Fruit fly (Drosophila melanogaster) whole organism: ENCODE results near the gene CG33523.

Experiments used
- CG8478 ChIP-seq: fragments of >200 bp; optimal IDR thresholded peaks from 2 replicates; lab custom pipeline; 2018; ENCODE audit warnings: inconsistent platforms
- Dll ChIP-seq: fragments of >200 bp; optimal IDR thresholded peaks from 2 replicates; lab custom pipeline; 2017
- EcR ChIP-seq, 2 experiments: fragments of >200 bp; optimal IDR thresholded peaks; 2 replicates each; lab custom pipeline; 2017; ENCODE audit warnings: missing biosample characterization in 2 of 2, missing genetic modification characterization in 2 of 2, missing genetic modification reagents in 2 of 2
- pan ChIP-seq: fragments of >200 bp; optimal IDR thresholded peaks from 2 replicates; lab custom pipeline; 2017
- psq ChIP-seq: fragments of >200 bp; optimal IDR thresholded peaks from 2 replicates; lab custom pipeline; 2017
- usp ChIP-seq: fragments of >200 bp; optimal IDR thresholded peaks from 2 replicates; lab custom pipeline; 2017; ENCODE audit warnings: missing biosample characterization, missing genetic modification characterization, mixed read lengths

The CG33523 gene

dm6 chr3L:5943348-5943904 is 19.8 kb downstream of the CG33523 start:
- TF ChIP-seq psq (lab: Kevin White, UChicago) (no peak), EcR (GFP tag; optimal IDR thresholded peaks at IDR 0.05; lab: Kevin White, UChicago) (no peak), Dll (lab: Kevin White, UChicago) (no peak), usp (GFP tag; lab: Kevin White, UChicago) (no peak), pan (lab: Kevin White, UChicago) (no peak), CG8478 (no peak)

DNA sequence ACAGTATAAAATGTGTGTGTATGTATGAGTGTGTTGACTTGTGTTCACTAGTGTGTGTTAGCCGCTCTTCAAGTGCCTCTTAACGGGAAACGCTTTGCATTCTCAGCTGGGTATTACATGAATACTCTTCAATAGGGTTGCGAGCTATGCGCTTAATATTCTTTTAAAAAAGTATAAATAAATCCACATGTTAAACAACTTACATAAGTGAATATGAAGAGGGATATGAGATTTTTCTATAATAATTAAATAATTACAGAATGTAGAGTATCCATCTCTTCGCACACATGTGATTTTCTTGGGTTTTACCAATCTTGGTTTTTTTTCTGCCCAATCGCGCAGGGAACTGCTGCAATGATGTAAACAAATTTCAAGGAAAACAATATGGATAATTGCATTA is 21.9 kb downstream of the CG33523 start:
- no peak for TF ChIP-seq psq (lab: Kevin White, UChicago)
- TF ChIP-seq EcR (GFP tag; optimal IDR thresholded peaks at IDR 0.05; lab: Kevin White, UChicago): no peak
- no peak for TF ChIP-seq usp (GFP tag; lab: Kevin White, UChicago)
- no peak for TF ChIP-seq Dll (lab: Kevin White, UChicago)
- TF ChIP-seq pan (lab: Kevin White, UChicago): no peak
- TF ChIP-seq CG8478: no peak

- TF ChIP-seq CG8478 (no peak), psq (lab: Kevin White, UChicago) (no peak), Dll (lab: Kevin White, UChicago) (no peak), pan (lab: Kevin White, UChicago) (no peak), usp (GFP tag; lab: Kevin White, UChicago) (no peak), EcR (GFP tag; optimal IDR thresholded peaks at IDR 0.05; lab: Kevin White, UChicago) (no peak)
Measured at dm6 chr3L:5947110-5947731, 23.6 kb downstream of the CG33523 start.

DNA sequence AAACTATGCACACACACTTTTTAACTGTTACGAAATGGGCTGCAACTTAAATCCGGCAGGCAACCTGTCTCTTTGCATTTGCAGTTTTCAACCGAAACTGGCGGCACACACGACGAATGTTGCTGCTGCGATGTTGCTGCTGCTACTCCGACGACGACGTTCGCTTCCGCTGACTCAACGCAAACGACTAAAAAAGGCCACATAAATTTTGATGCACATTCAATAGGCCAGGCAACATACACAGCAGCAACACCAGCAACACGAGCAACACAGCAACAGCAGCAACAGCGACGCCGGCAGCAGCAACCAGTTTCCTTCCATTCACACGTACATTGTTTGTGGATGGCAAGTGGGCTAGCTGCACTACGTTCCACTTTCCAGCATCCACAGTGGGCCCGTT is 26.8 kb downstream of the CG33523 start, which contains the start of gene Egfrap:
Egfrap (minus strand) TSS at position 192 of the 400 bp plus-strand sequence.
- TF ChIP-seq EcR (GFP tag; optimal IDR thresholded peaks at IDR 0.05; lab: Kevin White, UChicago): no peak
- no peak for TF ChIP-seq usp (GFP tag; lab: Kevin White, UChicago)
- no peak for TF ChIP-seq pan (lab: Kevin White, UChicago)
- TF ChIP-seq psq (lab: Kevin White, UChicago): no peak
- TF ChIP-seq Dll (lab: Kevin White, UChicago): no peak
- no peak for TF ChIP-seq CG8478

dm6 chr3L:5952132-5952531 is 28.5 kb downstream of the CG33523 start:
- TF ChIP-seq usp (GFP tag; lab: Kevin White, UChicago) (no peak), Dll (lab: Kevin White, UChicago) (no peak), psq (lab: Kevin White, UChicago) (no peak), CG8478 (no peak), EcR (GFP tag; optimal IDR thresholded peaks at IDR 0.05; lab: Kevin White, UChicago) (no peak), pan (lab: Kevin White, UChicago) (no peak)

- no peak for TF ChIP-seq pan (lab: Kevin White, UChicago)
- TF ChIP-seq CG8478: no peak
- TF ChIP-seq usp (GFP tag; lab: Kevin White, UChicago): no peak
- no peak for TF ChIP-seq Dll (lab: Kevin White, UChicago)
- no peak for TF ChIP-seq EcR (GFP tag; optimal IDR thresholded peaks at IDR 0.05; lab: Kevin White, UChicago)
Measured at dm6 chr3L:5952537-5952936, 28.9 kb downstream of the CG33523 start.

- TF ChIP-seq EcR (GFP tag; optimal IDR thresholded peaks at IDR 0.05; lab: Kevin White, UChicago) (no peak), usp (GFP tag; lab: Kevin White, UChicago) (no peak), pan (lab: Kevin White, UChicago) (no peak)
Measured at dm6 chr3L:5954942-5955341, 31.3 kb downstream of the CG33523 start.

DNA sequence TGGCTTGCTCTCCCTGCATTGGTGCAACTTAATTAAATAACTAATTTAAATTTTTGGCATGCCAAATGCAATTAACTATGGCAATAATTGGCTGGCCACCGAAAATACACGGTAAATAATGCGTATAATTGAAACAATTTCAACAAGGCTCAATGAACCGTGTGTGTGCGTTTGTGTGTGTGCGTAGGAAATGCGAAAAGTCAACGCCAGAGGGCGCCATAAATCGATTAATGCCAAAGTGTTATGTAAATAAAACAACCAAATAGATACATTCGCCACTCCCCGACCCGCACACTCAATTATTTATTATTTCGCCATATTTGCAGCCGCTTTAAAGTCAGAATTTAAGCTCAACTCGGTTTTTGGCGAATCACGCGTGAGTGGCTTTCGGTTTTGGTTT is 33.5 kb downstream of the CG33523 start:
- TF ChIP-seq psq (lab: Kevin White, UChicago) (no peak), usp (GFP tag; lab: Kevin White, UChicago) (no peak)

dm6 chr3L:5958117-5958516 is 34.5 kb downstream of the CG33523 start:
- TF ChIP-seq CG8478: no peak
- TF ChIP-seq pan (lab: Kevin White, UChicago): no peak
- no peak for TF ChIP-seq psq (lab: Kevin White, UChicago)
- no peak for TF ChIP-seq EcR (GFP tag; optimal IDR thresholded peaks at IDR 0.05; lab: Kevin White, UChicago)
- no peak for TF ChIP-seq usp (GFP tag; lab: Kevin White, UChicago)
- no peak for TF ChIP-seq Dll (lab: Kevin White, UChicago)

DNA sequence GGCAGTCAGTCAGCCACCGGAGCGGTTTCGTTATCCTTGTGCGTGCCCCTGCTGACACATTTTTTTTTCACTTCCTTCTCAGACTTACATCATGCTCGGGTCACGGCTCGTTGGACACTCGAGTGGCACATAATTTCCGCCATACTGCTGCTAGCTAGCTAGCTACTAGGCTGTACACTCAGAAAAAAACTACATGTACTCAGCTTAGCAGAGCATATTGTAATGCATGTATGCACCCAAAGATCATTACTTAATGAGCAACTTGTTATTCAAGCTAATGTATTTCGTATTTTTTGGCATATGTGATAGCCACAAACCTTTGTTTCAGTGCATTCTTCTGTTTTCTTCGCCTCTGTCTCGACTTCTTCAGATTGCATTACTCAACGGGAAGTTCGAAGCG is 40.7 kb downstream of the CG33523 start:
- TF ChIP-seq usp (GFP tag; lab: Kevin White, UChicago) (no peak), CG8478 (no peak), EcR (GFP tag; optimal IDR thresholded peaks at IDR 0.05; lab: Kevin White, UChicago) (no peak), pan (lab: Kevin White, UChicago) (no peak), Dll (lab: Kevin White, UChicago) (no peak), psq (lab: Kevin White, UChicago) (no peak)

DNA sequence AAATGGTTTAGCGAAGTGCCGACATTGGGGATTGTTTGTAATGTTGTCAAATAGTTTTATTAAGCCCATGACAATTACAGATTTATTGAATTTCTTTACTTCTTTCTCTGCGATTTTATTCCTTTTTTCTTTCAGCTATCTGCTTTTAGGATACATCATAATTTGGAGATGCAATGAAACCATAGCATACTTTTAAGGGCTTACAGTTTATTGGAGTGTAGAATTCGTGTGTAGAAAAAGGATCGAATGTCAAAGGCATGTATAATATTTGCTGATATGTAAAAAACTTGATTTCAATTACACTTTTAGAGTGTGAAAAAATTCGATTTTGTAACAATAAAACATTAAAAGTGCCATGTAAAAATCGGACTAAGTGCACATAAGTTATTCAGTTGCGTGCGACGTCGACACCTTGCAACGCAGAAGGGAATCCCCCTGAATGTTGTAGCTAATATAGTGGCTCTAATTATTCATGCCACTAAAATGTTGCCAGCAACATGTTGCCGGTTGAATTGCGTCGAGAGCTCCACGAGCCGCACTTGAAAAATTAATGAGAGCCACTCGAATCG is 43.3 kb downstream of the CG33523 start:
- TF ChIP-seq CG8478 (no peak), psq (lab: Kevin White, UChicago) (no peak), usp (GFP tag; lab: Kevin White, UChicago) (no peak), EcR (GFP tag; optimal IDR thresholded peaks at IDR 0.05; lab: Kevin White, UChicago) (no peak), Dll (lab: Kevin White, UChicago) (no peak)

DNA sequence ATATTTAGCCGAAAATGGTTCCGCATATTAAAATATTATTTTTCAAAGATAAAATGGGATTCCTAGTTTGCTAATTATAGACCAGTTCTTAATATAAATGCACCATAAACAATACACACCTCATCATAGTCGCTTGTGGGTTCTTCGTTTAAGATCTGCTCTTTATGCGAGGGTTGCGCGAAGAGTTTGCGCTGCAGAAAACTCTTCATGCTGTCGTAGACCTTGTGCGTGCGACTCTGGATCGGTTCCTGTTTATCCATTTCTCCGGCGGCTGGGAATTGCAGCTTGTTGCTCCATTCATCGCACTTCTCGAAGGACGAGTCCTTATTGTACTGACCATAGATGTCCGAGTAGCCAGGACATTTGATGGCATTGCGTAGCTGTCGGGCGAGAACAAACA is 45.0 kb downstream of the CG33523 start:
- TF ChIP-seq usp (GFP tag; lab: Kevin White, UChicago) (no peak), psq (lab: Kevin White, UChicago) (no peak), pan (lab: Kevin White, UChicago) (no peak), CG8478 (no peak)
